Fruit fly (Drosophila melanogaster): ENCODE results near the gene bc10.
A peak's percentile ranks its signal among the peaks of the same experiment; 100 is the strongest.

bc10 gene

DNA sequence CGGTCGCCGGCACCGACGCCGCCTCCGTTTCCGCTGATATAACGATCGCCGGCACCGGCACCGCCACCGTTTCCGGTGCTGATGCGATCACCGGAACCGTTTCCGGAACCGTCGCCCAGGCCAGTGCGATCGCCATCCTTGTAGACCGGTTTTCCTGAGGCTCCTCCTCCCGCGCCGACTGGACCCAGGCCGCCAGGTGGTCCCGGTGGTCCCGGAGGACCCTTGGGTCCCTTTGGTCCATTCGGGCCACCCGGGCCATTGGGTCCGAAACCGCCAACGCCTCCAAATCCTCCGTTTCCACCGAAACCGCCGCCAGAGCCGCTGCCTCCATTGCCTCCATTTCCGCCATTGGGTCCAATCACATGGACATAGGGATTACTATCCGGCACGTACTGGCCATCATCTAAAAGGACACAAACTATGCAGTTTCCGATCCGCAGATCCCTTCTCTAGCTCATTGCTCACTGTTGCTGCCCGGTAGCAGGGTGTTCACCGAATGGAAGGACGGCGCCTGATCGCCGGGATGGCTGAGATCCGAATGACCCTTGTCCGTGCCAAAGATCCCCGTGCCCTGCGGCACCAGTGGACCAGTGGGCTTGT lies 22.2 kb upstream of the bc10 start:
- no peak for TF ChIP-seq CG4496 (GFP tag; IDR thresholded peaks at IDR 0.05)
- TF ChIP-seq fd96Ca (GFP tag; IDR thresholded peaks at IDR 0.05) = no peak
- TF ChIP-seq Ets98B (GFP tag; IDR thresholded peaks at IDR 0.05) = no peak
- no peak for TF ChIP-seq CG32121 (GFP tag; IDR thresholded peaks at IDR 0.05)
- TF ChIP-seq CG12605 (GFP tag; IDR thresholded peaks at IDR 0.05) = no peak
- TF ChIP-seq CG10348 (GFP tag; IDR thresholded peaks at IDR 0.05) = no peak

dm6 chr3L:5548524-5549084 lies 16.4 kb upstream of the bc10 start:
- TF ChIP-seq rn (GFP tag; IDR thresholded peaks at IDR 0.05) = no peak
- no peak for TF ChIP-seq CG14655 (GFP tag; optimal IDR thresholded peaks at IDR 0.05)
- no peak for TF ChIP-seq CG17806 (tag; optimal IDR thresholded peaks at IDR 0.05)
- peak; percentile 91 for TF ChIP-seq EcR (GFP tag; optimal IDR thresholded peaks at IDR 0.05)

DNA sequence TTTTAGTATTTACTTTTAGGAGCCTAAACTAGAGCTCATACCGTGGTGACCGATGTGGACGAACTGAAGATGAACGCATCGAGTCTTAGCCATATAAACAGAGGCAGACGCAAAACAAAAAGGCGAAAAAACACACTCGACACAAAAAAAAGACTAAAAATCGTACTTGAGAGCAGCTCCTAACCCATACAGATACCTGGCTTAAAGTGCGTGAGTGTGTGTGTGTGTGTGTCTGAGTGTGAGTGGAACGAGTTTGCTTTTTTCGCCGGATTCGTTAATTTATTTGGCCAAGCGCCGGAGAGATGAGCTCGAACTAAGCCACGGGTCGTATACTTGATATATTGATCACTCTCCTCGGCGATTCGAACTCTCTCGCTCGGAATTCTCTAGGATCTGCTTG lies 13.9 kb upstream of the bc10 start, which contains the start of gene frm:
Gene frm (minus strand): TSS at position 73 of the 400 bp plus-strand sequence.
- no peak for TF ChIP-seq CG4496 (GFP tag; IDR thresholded peaks at IDR 0.05)
- TF ChIP-seq CG14655 (GFP tag; optimal IDR thresholded peaks at IDR 0.05) = no peak
- peak; percentile 39 for TF ChIP-seq CG15710 (tag; optimal IDR thresholded peaks at IDR 0.05)
- no peak for TF ChIP-seq CG9948 (tag; optimal IDR thresholded peaks at IDR 0.05)
- TF ChIP-seq CG8159 (tag; optimal IDR thresholded peaks at IDR 0.05) = peak; percentile 35
- no peak; the same call in 1 of the 2 replicates for TF ChIP-seq CG12605 (GFP tag; IDR thresholded peaks at IDR 0.05)
- TF ChIP-seq rn (GFP tag; IDR thresholded peaks at IDR 0.05) = no peak
- peak; percentile 41 for TF ChIP-seq Snoo (tag; optimal IDR thresholded peaks at IDR 0.05)
- TF ChIP-seq CG32121 (GFP tag; IDR thresholded peaks at IDR 0.05) = no peak
- peak; percentile 23 for TF ChIP-seq CG17806 (tag; optimal IDR thresholded peaks at IDR 0.05)
- TF ChIP-seq CG13204 (GFP tag; optimal IDR thresholded peaks at IDR 0.05) = peak; percentile 52
- TF ChIP-seq fd96Ca (GFP tag; IDR thresholded peaks at IDR 0.05) = 0 out of 3 replicates have a peak, but pooled peaks have one; percentile 23
- TF ChIP-seq CG8301 (tag; optimal IDR thresholded peaks at IDR 0.05) = no peak
- TF ChIP-seq gl (tag; optimal IDR thresholded peaks at IDR 0.05) = peak; percentile 81
- no peak for TF ChIP-seq Ets98B (GFP tag; IDR thresholded peaks at IDR 0.05)
- TF ChIP-seq Pif1B (GFP tag; optimal IDR thresholded peaks at IDR 0.05) = peak; percentile 34
- no peak for TF ChIP-seq D1 (tag; optimal IDR thresholded peaks at IDR 0.05)
- peak; percentile 61 for TF ChIP-seq EcR (GFP tag; optimal IDR thresholded peaks at IDR 0.05)
- no peak for TF ChIP-seq CG10348 (GFP tag; IDR thresholded peaks at IDR 0.05)
- TF ChIP-seq CG34367 (tag; optimal IDR thresholded peaks at IDR 0.05) = peak; percentile 44
- TF ChIP-seq Pif1A (GFP tag; optimal IDR thresholded peaks at IDR 0.05) = peak; percentile 21

DNA sequence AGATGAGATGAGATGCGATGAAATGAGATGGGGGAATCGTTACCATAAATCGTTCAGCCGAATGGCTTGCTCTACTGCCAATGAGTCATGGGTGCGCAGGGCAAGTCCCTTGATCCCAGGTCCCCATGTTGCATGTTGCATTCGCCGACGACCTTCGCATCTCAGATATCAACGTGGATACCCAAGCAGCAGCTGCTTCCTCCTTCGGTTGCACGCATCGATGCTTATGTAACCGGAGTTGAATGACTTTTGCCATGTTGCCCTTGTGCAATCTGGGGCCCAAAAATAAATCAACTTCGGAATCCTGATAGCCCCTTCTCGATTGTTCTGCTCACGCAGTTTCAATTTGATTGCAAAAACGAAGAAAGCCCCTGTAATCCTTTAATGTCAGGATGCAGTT lies 11.3 kb upstream of the bc10 start:
- TF ChIP-seq CG8301 (tag; optimal IDR thresholded peaks at IDR 0.05) (no peak), CG9948 (tag; optimal IDR thresholded peaks at IDR 0.05) (no peak), EcR (GFP tag; optimal IDR thresholded peaks at IDR 0.05) (peak; percentile 97), Pif1B (GFP tag; optimal IDR thresholded peaks at IDR 0.05) (no peak), CG13204 (GFP tag; optimal IDR thresholded peaks at IDR 0.05) (no peak)

DNA sequence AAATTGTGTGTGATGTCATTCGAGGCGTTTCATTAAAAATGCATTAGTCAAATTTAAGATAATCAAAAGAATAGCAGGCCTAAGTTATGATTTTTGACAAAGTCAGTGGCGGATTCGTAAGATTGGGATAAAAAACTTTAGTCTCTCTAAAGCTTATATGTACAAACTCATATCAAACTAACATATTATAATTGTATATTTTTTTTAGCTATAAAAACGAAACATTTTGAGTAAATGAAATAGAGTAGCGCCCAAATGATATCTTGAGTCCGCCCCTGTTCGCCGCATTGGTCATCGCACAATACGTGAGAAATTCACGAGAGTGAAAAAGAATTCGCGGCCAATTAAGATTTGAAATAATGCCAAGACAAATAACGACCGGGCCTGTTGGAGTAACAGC lies 10.7 kb upstream of the bc10 start:
- TF ChIP-seq CG10348 (GFP tag; IDR thresholded peaks at IDR 0.05) = no peak
- TF ChIP-seq CG8159 (tag; optimal IDR thresholded peaks at IDR 0.05) = no peak
- TF ChIP-seq Ets98B (GFP tag; IDR thresholded peaks at IDR 0.05) = no peak
- TF ChIP-seq CG15710 (tag; optimal IDR thresholded peaks at IDR 0.05) = peak; percentile 48
- TF ChIP-seq rn (GFP tag; IDR thresholded peaks at IDR 0.05) = no peak
- no peak for TF ChIP-seq EcR (GFP tag; optimal IDR thresholded peaks at IDR 0.05)
- TF ChIP-seq CG17806 (tag; optimal IDR thresholded peaks at IDR 0.05) = peak; percentile 38
- TF ChIP-seq CG8301 (tag; optimal IDR thresholded peaks at IDR 0.05) = no peak
- peak; percentile 27 for TF ChIP-seq CG9948 (tag; optimal IDR thresholded peaks at IDR 0.05)
- TF ChIP-seq CG4496 (GFP tag; IDR thresholded peaks at IDR 0.05) = 0 out of 3 replicates have a peak, but pooled peaks have one; percentile 55
- no peak for TF ChIP-seq CG13204 (GFP tag; optimal IDR thresholded peaks at IDR 0.05)
- TF ChIP-seq Pif1B (GFP tag; optimal IDR thresholded peaks at IDR 0.05) = peak; percentile 56
- TF ChIP-seq CG12605 (GFP tag; IDR thresholded peaks at IDR 0.05) = no peak
- no peak for TF ChIP-seq Pif1A (GFP tag; optimal IDR thresholded peaks at IDR 0.05)
- peak; percentile 54 for TF ChIP-seq Snoo (tag; optimal IDR thresholded peaks at IDR 0.05)
- TF ChIP-seq fd96Ca (GFP tag; IDR thresholded peaks at IDR 0.05) = no peak
- TF ChIP-seq D1 (tag; optimal IDR thresholded peaks at IDR 0.05) = no peak
- TF ChIP-seq CG14655 (GFP tag; optimal IDR thresholded peaks at IDR 0.05) = no peak
- no peak; the same call in 1 of the 2 replicates for TF ChIP-seq CG32121 (GFP tag; IDR thresholded peaks at IDR 0.05)
- no peak for TF ChIP-seq gl (tag; optimal IDR thresholded peaks at IDR 0.05)
- TF ChIP-seq CG34367 (tag; optimal IDR thresholded peaks at IDR 0.05) = peak; percentile 1

dm6 chr3L:5556195-5556594 lies 8.8 kb upstream of the bc10 start:
- TF ChIP-seq gl (tag; optimal IDR thresholded peaks at IDR 0.05) (no peak), CG9948 (tag; optimal IDR thresholded peaks at IDR 0.05) (no peak), rn (GFP tag; IDR thresholded peaks at IDR 0.05) (no peak), CG15710 (tag; optimal IDR thresholded peaks at IDR 0.05) (no peak), Ets98B (GFP tag; IDR thresholded peaks at IDR 0.05) (no peak), CG17806 (tag; optimal IDR thresholded peaks at IDR 0.05) (no peak), D1 (tag; optimal IDR thresholded peaks at IDR 0.05) (no peak), CG32121 (GFP tag; IDR thresholded peaks at IDR 0.05) (no peak), CG8301 (tag; optimal IDR thresholded peaks at IDR 0.05) (no peak), CG8159 (tag; optimal IDR thresholded peaks at IDR 0.05) (no peak), CG14655 (GFP tag; optimal IDR thresholded peaks at IDR 0.05) (no peak), CG10348 (GFP tag; IDR thresholded peaks at IDR 0.05) (no peak), Snoo (tag; optimal IDR thresholded peaks at IDR 0.05) (no peak), Pif1B (GFP tag; optimal IDR thresholded peaks at IDR 0.05) (no peak)
